Fruit fly (Drosophila melanogaster) whole organism, embryonic: ENCODE measurements around the gene CG43248.

Source experiments
- HLH54F ChIP-seq: fragments of 200-800 bp; sonication (Bioruptor generic); optimal IDR thresholded peaks from 3 replicates; lab custom pipeline; 2016; ENCODE audit warnings: missing biosample characterization, missing genetic modification characterization
- Mes4 ChIP-seq: fragments of 200-800 bp; sonication (Bioruptor generic); optimal IDR thresholded peaks from 2 replicates; lab custom pipeline; 2016; ENCODE audit warnings: missing biosample characterization, missing genetic modification characterization
- dmrt11E ChIP-seq: fragments of 200-800 bp; sonication (Bioruptor generic); optimal IDR thresholded peaks from 3 replicates; lab custom pipeline; 2018; ENCODE audit warnings: missing biosample characterization, mild to moderate bottlenecking, missing genetic modification characterization, moderate library complexity

DNA sequence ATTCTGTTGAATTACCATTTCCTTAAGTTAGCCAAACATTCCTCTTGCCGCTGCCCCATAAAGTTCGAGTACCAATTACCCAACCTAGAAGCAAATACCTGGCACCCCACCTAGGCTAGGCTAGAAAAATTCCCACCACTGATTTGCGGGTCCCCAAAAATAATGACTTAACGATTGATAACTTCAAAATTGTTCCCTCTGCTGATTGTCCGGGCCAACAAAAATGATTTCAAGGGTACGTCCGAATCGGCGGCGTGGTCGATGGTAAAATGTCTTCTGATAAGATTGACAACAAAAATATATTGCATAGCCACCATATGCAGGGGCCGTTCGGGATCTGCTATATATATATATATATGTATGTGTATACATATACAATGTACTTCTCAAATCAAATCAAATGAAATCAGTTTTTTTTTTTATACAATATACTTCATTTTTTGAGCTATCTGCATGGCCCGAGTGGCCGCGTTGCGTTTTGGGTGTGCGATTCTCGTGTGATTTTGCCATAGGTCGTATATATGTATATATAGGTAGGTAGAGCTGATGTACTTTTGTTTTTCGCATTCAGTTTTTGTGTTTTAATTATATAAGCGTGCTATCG, 16.0 kb upstream of the CG43248 start:
- no peak for TF ChIP-seq Mes4 (GFP tag; lab: Kevin White, UChicago)
- TF ChIP-seq HLH54F (GFP tag; lab: Kevin White, UChicago), result no peak
- TF ChIP-seq dmrt11E (tag; lab: Kevin White, UChicago), result no peak
